Worm (Caenorhabditis elegans): ENCODE results near the gene C06G4.4.

DNA sequence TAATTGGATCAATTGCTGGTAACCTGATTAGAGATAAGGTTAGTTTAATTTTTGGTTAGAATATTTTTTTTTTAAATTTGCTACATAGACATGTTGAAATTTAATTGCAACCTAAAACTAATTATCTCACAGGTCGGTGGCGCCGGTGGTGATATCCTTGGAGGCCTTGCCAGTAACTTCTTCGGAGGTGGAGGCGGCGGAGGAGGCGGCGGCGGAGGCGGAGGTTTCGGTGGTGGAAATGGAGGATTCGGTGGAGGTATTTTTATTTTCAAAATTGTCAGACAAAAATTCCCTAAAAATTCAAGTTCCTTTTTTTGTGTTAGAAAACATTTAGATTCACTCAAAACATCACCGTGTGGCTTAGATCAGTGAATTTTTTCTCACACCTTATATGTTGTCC is 3.6 kb upstream of the C06G4.4 start:
- no peak for TF ChIP-seq ceh-63 (GFP tag; optimal IDR thresholded peaks at IDR 0.05)
- no peak for TF ChIP-seq tbx-2 (tag; optimal IDR thresholded peaks at IDR 0.05)
- no peak for TF ChIP-seq blmp-1 (tag; optimal IDR thresholded peaks at IDR 0.05)
- TF ChIP-seq ztf-11 (tag; optimal IDR thresholded peaks at IDR 0.05): no peak
- TF ChIP-seq dpl-1 (GFP tag; optimal IDR thresholded peaks at IDR 0.05): no peak
- TF ChIP-seq zag-1 (tag; optimal IDR thresholded peaks at IDR 0.05): no peak
- TF ChIP-seq lsy-2 (tag; optimal IDR thresholded peaks at IDR 0.05): no peak
- TF ChIP-seq lin-13 (GFP tag; optimal IDR thresholded peaks at IDR 0.05): no peak
- no peak for TF ChIP-seq nhr-19 (GFP tag; conservative IDR thresholded peaks at IDR 0.05)
- no peak for TF ChIP-seq ztf-4 (tag; optimal IDR thresholded peaks at IDR 0.05)
- TF ChIP-seq aha-1 (tag; optimal IDR thresholded peaks at IDR 0.05): no peak
- no peak for TF ChIP-seq unc-62 (GFP tag; optimal IDR thresholded peaks at IDR 0.05)
- TF ChIP-seq efl-1 (optimal IDR thresholded peaks at IDR 0.05): no peak
- no peak for TF ChIP-seq efl-1 (GFP tag; optimal IDR thresholded peaks at IDR 0.05 in 1 of 2)
- no peak for TF ChIP-seq fos-1 (tag; optimal IDR thresholded peaks at IDR 0.05)

Data from whole organism, L1 larva.